Worm (Caenorhabditis elegans): Measurements from ENCODE around the gene atgl-1.

The atgl-1 gene

ce11 chrIII:6415306-6415973 is 3.8 kb downstream of the atgl-1 start, which contains the start of gene nas-4 (continued):
- no peak for TF ChIP-seq madf-8 (GFP tag; conservative IDR thresholded peaks at IDR 0.05)
- no peak for TF ChIP-seq rec-8 (tag; optimal IDR thresholded peaks at IDR 0.05)
- TF ChIP-seq Y56A3A.18 (GFP tag; IDR thresholded peaks at IDR 0.05) = peak; percentile 20; the same call in 1 of the 2 replicates
- peak; percentile 6 for TF ChIP-seq atf-7 (tag; optimal IDR thresholded peaks at IDR 0.05)
- no peak for TF ChIP-seq ztf-25 (GFP tag; IDR thresholded peaks at IDR 0.05)
- no peak for TF ChIP-seq let-526 (GFP tag; IDR thresholded peaks at IDR 0.05)
- 0 out of 2 replicates have a peak, but pooled peaks have one; percentile 55 for TF ChIP-seq B0336.3 (GFP tag; IDR thresholded peaks at IDR 0.05)
- no peak for TF ChIP-seq ceh-91 (GFP tag; IDR thresholded peaks at IDR 0.05)
- no peak for TF ChIP-seq mxl-1 (tag; optimal IDR thresholded peaks at IDR 0.05)
- TF ChIP-seq tbp1 (GFP tag; optimal IDR thresholded peaks at IDR 0.05) = no peak
- no peak for TF ChIP-seq F33H1.4 (GFP tag; IDR thresholded peaks at IDR 0.05)
- 0 out of 2 replicates have a peak, but pooled peaks have one; percentile 12 for TF ChIP-seq ekl-4 (GFP tag; IDR thresholded peaks at IDR 0.05)
- no peak for TF ChIP-seq pha-4 (tag; optimal IDR thresholded peaks at IDR 0.05)
- TF ChIP-seq nhr-90 (tag; optimal IDR thresholded peaks at IDR 0.05) = peak; percentile 35
- TF ChIP-seq xnd-1 (tag; optimal IDR thresholded peaks at IDR 0.05) = no peak
- TF ChIP-seq lsy-27 (tag; optimal IDR thresholded peaks at IDR 0.05; ENCODE audit: borderline replicate concordance, insufficient read depth) = no peak
- TF ChIP-seq ceh-27 (GFP tag; optimal IDR thresholded peaks at IDR 0.05) = peak; percentile 35
- TF ChIP-seq D2030.7 (GFP tag; IDR thresholded peaks at IDR 0.05) = no peak
- peak; percentile 55 for TF ChIP-seq him-1 (tag; optimal IDR thresholded peaks at IDR 0.05)
- TF ChIP-seq Y53G8AR.9 (GFP tag; conservative IDR thresholded peaks at IDR 0.05) = peak; percentile 59; the same call in 1 of the 2 replicates
- no peak for TF ChIP-seq F37B4.10 (GFP tag; IDR thresholded peaks at IDR 0.05)
- TF ChIP-seq madf-3 (GFP tag; IDR thresholded peaks at IDR 0.05) = 0 out of 2 replicates have a peak, but pooled peaks have one; percentile 70
- TF ChIP-seq hrde-1 (tag; optimal IDR thresholded peaks at IDR 0.05; ENCODE audit: borderline replicate concordance) = no peak
- peak; percentile 80 for TF ChIP-seq lin-26 (GFP tag; IDR thresholded peaks at IDR 0.05)
- TF ChIP-seq lin-54 (GFP tag; optimal IDR thresholded peaks at IDR 0.05) = no peak
- peak; percentile 64 for TF ChIP-seq athp-1 (tag; optimal IDR thresholded peaks at IDR 0.05)
- no peak for TF ChIP-seq B0019.2 (GFP tag; conservative IDR thresholded peaks at IDR 0.05)
- no peak for TF ChIP-seq snpc-1.1 (tag; optimal IDR thresholded peaks at IDR 0.05; ENCODE audit: insufficient read depth)
- TF ChIP-seq let-607 (tag; optimal IDR thresholded peaks at IDR 0.05) = peak in 1 of 2 experiments; percentile 13
- TF ChIP-seq mel-28 (tag; optimal IDR thresholded peaks at IDR 0.05; ENCODE audit: borderline replicate concordance) = peak; percentile 29
- TF ChIP-seq B0261.1 (tag; optimal IDR thresholded peaks at IDR 0.05) = no peak

- TF ChIP-seq Y53G8AR.9 (GFP tag; conservative IDR thresholded peaks at IDR 0.05) (no peak), snpc-4 (GFP tag; optimal IDR thresholded peaks at IDR 0.05) (no peak), snpc-4 (tag; optimal IDR thresholded peaks at IDR 0.05) (no peak), let-526 (GFP tag; IDR thresholded peaks at IDR 0.05) (no peak), ceh-91 (GFP tag; IDR thresholded peaks at IDR 0.05) (no peak), ceh-27 (GFP tag; optimal IDR thresholded peaks at IDR 0.05) (no peak)
These were observed 7.3 kb downstream of the atgl-1 start, which contains the start of gene C05D11.5 for ce11 chrIII:6411914-6412313. C05D11.5 (minus strand) TSS chrIII:6412014.

- TF ChIP-seq nhr-80 (tag; optimal IDR thresholded peaks at IDR 0.05) = peak; percentile 3
- no peak for TF ChIP-seq lsy-27 (tag; optimal IDR thresholded peaks at IDR 0.05; ENCODE audit: borderline replicate concordance, insufficient read depth)
These were observed 7.8 kb downstream of the atgl-1 start for ce11 chrIII:6411430-6411829.
